Worm (Caenorhabditis elegans): ENCODE results near the gene dmsr-16.

The dmsr-16 gene

DNA sequence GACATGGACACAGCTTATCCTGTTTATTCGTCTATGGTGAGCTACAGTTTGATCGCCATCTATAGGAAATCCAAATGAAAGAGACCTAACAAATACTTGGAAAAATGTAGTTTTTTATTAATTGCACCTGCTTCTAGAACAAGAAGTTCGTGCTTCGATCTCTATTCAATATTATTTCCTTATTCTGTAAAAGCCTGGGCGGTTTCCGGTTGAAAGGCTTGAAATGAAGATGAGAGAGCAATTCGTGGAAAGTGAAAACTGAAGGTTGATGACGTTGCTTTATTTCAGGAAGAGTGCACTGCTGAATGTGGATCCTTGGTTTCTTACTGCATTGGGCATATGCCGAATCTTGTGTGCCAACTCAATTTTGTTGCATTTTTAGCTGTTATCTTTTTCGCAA lies 28.2 kb downstream of the dmsr-16 start:
- TF ChIP-seq ces-1 (GFP tag; optimal IDR thresholded peaks at IDR 0.05) (no peak), elt-1 (tag; optimal IDR thresholded peaks at IDR 0.05; ENCODE audit: borderline replicate concordance, insufficient read depth) (no peak), zip-8 (tag; optimal IDR thresholded peaks at IDR 0.05) (no peak), nhr-76 (tag; optimal IDR thresholded peaks at IDR 0.05) (no peak), mep-1 (tag; optimal IDR thresholded peaks at IDR 0.05) (no peak), mls-2 (tag; optimal IDR thresholded peaks at IDR 0.05) (no peak), nhr-237 (tag; optimal IDR thresholded peaks at IDR 0.05) (no peak), nhr-2 (tag; optimal IDR thresholded peaks at IDR 0.05) (no peak), ceh-39 (tag; optimal IDR thresholded peaks at IDR 0.05) (no peak), ceh-43 (GFP tag; optimal IDR thresholded peaks at IDR 0.05) (no peak), sptf-1 (tag; optimal IDR thresholded peaks at IDR 0.05) (no peak)

DNA sequence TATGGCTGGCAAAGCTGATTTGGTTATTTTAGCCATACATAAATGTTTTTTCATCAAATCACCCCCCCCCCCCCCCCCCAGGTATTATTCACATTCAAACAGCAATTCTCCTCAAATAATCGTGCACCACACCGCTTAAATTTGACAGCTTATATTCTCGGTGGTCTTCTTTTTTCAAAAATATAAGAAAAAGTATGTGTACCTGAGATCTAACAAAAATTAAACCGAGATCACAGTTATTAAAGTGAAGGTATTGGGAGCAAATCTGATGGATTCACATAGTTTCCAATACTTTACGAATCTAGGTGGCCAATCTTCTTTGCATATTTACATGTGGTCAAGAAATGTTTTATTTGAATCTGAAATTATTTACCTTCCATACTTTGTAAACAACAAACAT lies 28.7 kb downstream of the dmsr-16 start, which contains the start of gene ZC404.15:
ZC404.15 (plus strand) TSS at position 301 of the 400 bp plus-strand sequence.
- no peak for TF ChIP-seq tbx-8 (GFP tag; optimal IDR thresholded peaks at IDR 0.05)
- TF ChIP-seq zip-8 (tag; optimal IDR thresholded peaks at IDR 0.05) = no peak
- TF ChIP-seq ces-1 (GFP tag; optimal IDR thresholded peaks at IDR 0.05) = no peak
- TF ChIP-seq hlh-1 (tag; optimal IDR thresholded peaks at IDR 0.05) = no peak
- no peak for TF ChIP-seq lin-13 (tag; optimal IDR thresholded peaks at IDR 0.05)
- no peak for TF ChIP-seq lsy-2 (tag; optimal IDR thresholded peaks at IDR 0.05)
- TF ChIP-seq blmp-1 (tag; optimal IDR thresholded peaks at IDR 0.05) = no peak
- no peak for TF ChIP-seq unc-120 (tag; optimal IDR thresholded peaks at IDR 0.05; ENCODE audit: poor library complexity, severe bottlenecking)
- TF ChIP-seq bed-3 (GFP tag; optimal IDR thresholded peaks at IDR 0.05) = no peak
- no peak for TF ChIP-seq nhr-12 (tag; optimal IDR thresholded peaks at IDR 0.05)

DNA sequence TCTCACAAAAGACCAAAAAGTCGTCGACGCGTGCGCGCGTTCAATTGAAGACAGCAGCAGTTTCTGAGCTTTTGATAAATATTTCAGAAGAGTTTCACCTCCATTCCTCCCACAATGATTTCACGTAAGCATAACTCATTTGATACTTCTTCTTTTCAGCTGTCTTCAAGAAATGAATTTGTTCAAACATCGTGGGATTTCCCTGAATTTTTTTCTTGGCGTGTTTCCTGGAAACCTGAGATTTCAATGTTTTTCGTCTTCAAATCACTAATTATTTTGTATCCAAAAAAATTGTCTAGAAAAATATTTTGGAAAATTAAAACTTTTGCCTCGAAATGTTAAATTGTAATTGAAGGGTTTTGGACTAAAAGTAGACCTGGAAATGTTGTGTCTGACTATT lies 30.4 kb downstream of the dmsr-16 start:
- TF ChIP-seq drap-1 (GFP tag; optimal IDR thresholded peaks at IDR 0.05) (no peak), ham-2 (GFP tag; optimal IDR thresholded peaks at IDR 0.05) (no peak), cnd-1 (tag; optimal IDR thresholded peaks at IDR 0.05) (no peak)

DNA sequence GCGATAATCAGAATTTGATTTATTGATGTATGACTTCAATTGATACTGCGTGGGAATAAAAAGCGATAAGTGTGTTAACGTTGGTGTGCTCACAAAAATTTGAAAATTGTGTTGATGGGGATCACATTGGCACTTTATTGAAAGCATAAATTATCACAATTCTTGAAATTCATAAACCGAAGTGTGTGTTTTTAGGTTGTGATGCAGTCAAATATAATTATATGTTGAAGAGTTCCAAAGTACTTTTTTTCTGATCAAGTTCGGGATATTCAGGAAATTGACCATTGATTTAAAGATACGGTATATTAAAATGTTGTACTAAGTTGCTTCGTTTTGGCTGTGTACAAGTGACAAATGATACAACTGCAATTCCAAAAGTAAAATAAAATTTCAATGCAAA lies 33.2 kb downstream of the dmsr-16 start, which contains the start of gene srh-28:
srh-28 (minus strand) TSS at position 101 of the 400 bp plus-strand sequence.
- TF ChIP-seq mls-2 (tag; optimal IDR thresholded peaks at IDR 0.05) = no peak

DNA sequence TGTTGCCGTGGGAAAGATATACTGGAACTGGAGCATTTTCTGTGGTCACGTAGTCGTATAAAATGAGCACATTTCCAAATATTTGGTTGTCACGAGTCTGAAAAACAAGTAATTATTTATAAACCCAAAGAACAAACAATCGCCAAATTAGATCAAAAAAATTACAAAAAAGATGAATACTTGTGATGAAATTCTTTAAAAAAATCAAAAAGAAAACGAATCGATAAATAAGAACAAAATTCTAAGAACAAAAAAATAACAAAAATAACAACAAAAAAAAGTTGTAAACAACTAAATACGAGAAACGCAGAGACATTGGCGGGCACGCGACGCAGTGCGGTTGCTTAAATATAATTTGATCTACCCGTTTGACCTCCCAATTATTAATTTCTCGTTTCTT lies 35.1 kb downstream of the dmsr-16 start, which contains the start of gene ZC404.16:
ZC404.16 (minus strand) TSS at position 101 of the 400 bp plus-strand sequence.
- no peak for TF ChIP-seq drap-1 (GFP tag; optimal IDR thresholded peaks at IDR 0.05)
- TF ChIP-seq nhr-12 (tag; optimal IDR thresholded peaks at IDR 0.05) = no peak
- TF ChIP-seq tbx-8 (GFP tag; optimal IDR thresholded peaks at IDR 0.05) = no peak
- no peak for TF ChIP-seq ham-2 (GFP tag; optimal IDR thresholded peaks at IDR 0.05)
- TF ChIP-seq ceh-43 (GFP tag; optimal IDR thresholded peaks at IDR 0.05) = no peak
- TF ChIP-seq lsy-2 (tag; optimal IDR thresholded peaks at IDR 0.05) = no peak
- TF ChIP-seq unc-39 (tag; optimal IDR thresholded peaks at IDR 0.05) = no peak

DNA sequence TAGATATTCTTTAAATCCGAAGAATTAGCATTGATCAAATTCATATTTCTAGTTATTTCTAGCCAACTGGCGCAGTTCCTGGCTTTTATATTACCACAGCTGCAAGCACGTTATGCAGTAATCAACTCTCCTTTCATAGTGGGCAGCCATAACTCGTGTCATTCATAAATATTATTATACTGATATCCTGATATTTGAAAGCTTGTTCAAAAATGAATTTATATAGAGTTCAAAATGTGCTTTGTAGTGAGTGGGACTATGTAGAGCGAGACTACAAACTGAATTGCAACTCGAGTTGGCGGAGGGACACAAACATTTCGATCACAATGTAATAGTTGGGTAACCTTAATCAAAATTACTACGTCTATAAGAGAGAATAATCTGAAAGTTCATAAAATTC lies 37.2 kb downstream of the dmsr-16 start, which contains the start of gene srh-30:
srh-30 (minus strand) TSS at position 101 of the 400 bp plus-strand sequence.
- TF ChIP-seq lsy-2 (tag; optimal IDR thresholded peaks at IDR 0.05) (no peak), drap-1 (GFP tag; optimal IDR thresholded peaks at IDR 0.05) (no peak), ceh-83 (GFP tag; optimal IDR thresholded peaks at IDR 0.05) (no peak), tbx-8 (GFP tag; optimal IDR thresholded peaks at IDR 0.05) (no peak), snpc-4 (tag; optimal IDR thresholded peaks at IDR 0.05) (no peak)

DNA sequence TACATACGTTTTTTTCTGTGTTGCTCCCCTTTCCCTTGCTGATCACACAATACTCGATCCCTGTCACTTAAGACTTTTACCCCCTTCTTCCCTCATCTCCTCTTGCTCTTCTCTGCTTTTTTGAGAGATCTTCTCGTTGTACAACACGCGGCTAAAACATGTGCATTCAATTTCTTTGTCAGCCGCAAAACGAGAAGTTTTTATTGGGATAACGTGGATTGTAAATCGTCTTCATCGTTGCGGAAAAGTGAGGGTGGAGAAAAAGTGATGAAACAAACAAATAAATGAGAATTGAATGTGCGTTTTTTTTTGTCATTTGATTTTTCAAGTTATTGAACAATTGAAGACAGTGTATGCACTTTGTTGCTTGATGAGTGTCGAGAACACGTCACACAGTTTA lies 39.4 kb downstream of the dmsr-16 start:
- TF ChIP-seq unc-120 (tag; optimal IDR thresholded peaks at IDR 0.05; ENCODE audit: poor library complexity, severe bottlenecking) (no peak), nhr-2 (tag; optimal IDR thresholded peaks at IDR 0.05) (no peak), sptf-1 (tag; optimal IDR thresholded peaks at IDR 0.05) (no peak), elt-3 (tag; optimal IDR thresholded peaks at IDR 0.05) (no peak), ceh-39 (tag; optimal IDR thresholded peaks at IDR 0.05) (no peak), nhr-12 (tag; optimal IDR thresholded peaks at IDR 0.05) (no peak), sem-2 (GFP tag; optimal IDR thresholded peaks at IDR 0.05) (no peak), ham-2 (GFP tag; optimal IDR thresholded peaks at IDR 0.05) (no peak), blmp-1 (tag; optimal IDR thresholded peaks at IDR 0.05) (no peak), mls-2 (tag; optimal IDR thresholded peaks at IDR 0.05) (no peak), ceh-83 (GFP tag; optimal IDR thresholded peaks at IDR 0.05) (no peak), zip-8 (tag; optimal IDR thresholded peaks at IDR 0.05) (no peak), cnd-1 (tag; optimal IDR thresholded peaks at IDR 0.05) (no peak), ztf-11 (tag; optimal IDR thresholded peaks at IDR 0.05) (no peak), nhr-76 (tag; optimal IDR thresholded peaks at IDR 0.05) (no peak)
